Worm (Caenorhabditis elegans): Measurements from ENCODE around the gene C04A11.2.

DNA sequence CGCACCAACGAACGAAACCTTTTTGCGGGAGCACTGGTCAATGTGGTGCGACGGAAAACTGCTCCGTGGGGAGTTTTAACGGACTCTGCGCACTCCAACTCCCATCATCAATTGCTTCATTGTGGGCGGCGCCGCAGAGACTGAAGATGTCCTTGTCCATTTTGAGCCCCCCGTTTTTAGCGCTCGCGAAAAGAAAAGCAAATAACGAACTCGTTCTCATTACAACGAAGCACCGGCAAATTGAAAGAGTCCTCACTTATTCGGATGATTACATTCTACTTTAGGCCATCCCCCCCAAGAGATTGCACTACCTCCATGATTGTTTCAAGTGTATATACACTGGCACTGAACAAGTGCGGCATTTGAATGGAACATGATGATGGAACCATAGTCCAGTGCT lies 21.8 kb downstream of the C04A11.2 start, which contains the start of gene acr-9:
- TF ChIP-seq ztf-29 (GFP tag; IDR thresholded peaks at IDR 0.05) (no peak), flt-1 (GFP tag; IDR thresholded peaks at IDR 0.05) (no peak), T22C8.4 (GFP tag; IDR thresholded peaks at IDR 0.05) (no peak), cog-1 (tag; optimal IDR thresholded peaks at IDR 0.05) (no peak), med-1 (GFP tag; optimal IDR thresholded peaks at IDR 0.05; ENCODE audit: insufficient read depth) (no peak), klf-2 (GFP tag; conservative IDR thresholded peaks at IDR 0.05) (no peak), ref-1 (GFP tag; conservative IDR thresholded peaks at IDR 0.05) (no peak), ztf-23 (GFP tag; IDR thresholded peaks at IDR 0.05) (no peak)
